Fruit fly (Drosophila melanogaster) whole organism, embryonic: Measurements from ENCODE around the gene Ppt1.

ENCODE experiments used
- CG11085 ChIP-seq: fragments of 200-800 bp; sonication (Bioruptor generic); IDR thresholded peaks from 2 replicates; pipeline ENCODE4 v1.3.6; 2022; ENCODE audit warnings: missing biosample characterization, missing genetic modification characterization
- CG11504 ChIP-seq: fragments of 200-800 bp; sonication (Bioruptor generic); optimal IDR thresholded peaks from 3 replicates; lab custom pipeline; 2019; ENCODE audit warnings: missing biosample characterization, mild to moderate bottlenecking, missing genetic modification characterization, moderate library complexity
- CG12155 ChIP-seq: fragments of 200-800 bp; sonication (Bioruptor generic); optimal IDR thresholded peaks from 3 replicates; lab custom pipeline; 2016; ENCODE audit warnings: missing biosample characterization, missing genetic modification characterization
- CG13424 ChIP-seq: fragments of 200-800 bp; sonication (Bioruptor generic); optimal IDR thresholded peaks from 2 replicates; lab custom pipeline; 2019; ENCODE audit warnings: missing biosample characterization, mild to moderate bottlenecking, missing genetic modification characterization, moderate library complexity
- CG14965 ChIP-seq: fragments of 200-800 bp; sonication (Bioruptor generic); optimal IDR thresholded peaks from 2 replicates; lab custom pipeline; 2016; ENCODE audit warnings: missing biosample characterization, missing genetic modification characterization, borderline replicate concordance
- CG1832 ChIP-seq: fragments of 200-800 bp; sonication (Bioruptor generic); optimal IDR thresholded peaks from 2 replicates; lab custom pipeline; 2017; ENCODE audit warnings: missing biosample characterization, mild to moderate bottlenecking, missing genetic modification characterization, inconsistent platforms
- CG2116 ChIP-seq: fragments of 200-800 bp; sonication (Bioruptor generic); optimal IDR thresholded peaks from 3 replicates; lab custom pipeline; 2018; ENCODE audit warnings: missing biosample characterization, mild to moderate bottlenecking, missing genetic modification characterization
- CG2120 ChIP-seq: fragments of 200-800 bp; sonication (Bioruptor generic); optimal IDR thresholded peaks from 3 replicates; lab custom pipeline; 2016; ENCODE audit warnings: missing biosample characterization, missing genetic modification characterization
- CG30403 ChIP-seq: fragments of 200-800 bp; sonication (Bioruptor generic); optimal IDR thresholded peaks from 3 replicates; lab custom pipeline; 2016; ENCODE audit warnings: missing biosample characterization, missing genetic modification characterization
- CG31441 ChIP-seq: fragments of 200-800 bp; sonication (Bioruptor generic); IDR thresholded peaks from 2 replicates; pipeline ENCODE4 v1.3.6; 2022; ENCODE audit warnings: missing biosample characterization, missing genetic modification characterization
- CG32767 ChIP-seq: fragments of 200-800 bp; sonication (Bioruptor generic); IDR thresholded peaks from 2 replicates; pipeline ENCODE4 v1.3.6; 2022; ENCODE audit warnings: missing biosample characterization, missing genetic modification characterization
- CG32772 ChIP-seq: fragments of 200-800 bp; sonication (Bioruptor generic); IDR thresholded peaks from 2 replicates; pipeline ENCODE4 v1.3.6; 2022; ENCODE audit warnings: missing biosample characterization, missing genetic modification characterization
- CG3838 ChIP-seq: fragments of 200-800 bp; sonication (Bioruptor generic); optimal IDR thresholded peaks from 3 replicates; lab custom pipeline; 2016; ENCODE audit warnings: missing biosample characterization, missing genetic modification characterization
- CG4730 ChIP-seq: fragments of 200-800 bp; sonication (Bioruptor generic); IDR thresholded peaks from 2 replicates; pipeline ENCODE4 v1.3.6; 2022; ENCODE audit warnings: missing biosample characterization, missing genetic modification characterization
- CG5180 ChIP-seq: fragments of 200-800 bp; sonication (Bioruptor generic); optimal IDR thresholded peaks from 3 replicates; lab custom pipeline; 2017; ENCODE audit warnings: missing biosample characterization, missing genetic modification characterization, mild to moderate bottlenecking, moderate library complexity, missing genetic modification reagents
- CG5245 ChIP-seq: fragments of 200-800 bp; sonication (Bioruptor generic); optimal IDR thresholded peaks from 3 replicates; lab custom pipeline; 2016; ENCODE audit warnings: missing biosample characterization, missing genetic modification characterization
- CG6683 ChIP-seq: fragments of 200-800 bp; sonication (Bioruptor generic); optimal IDR thresholded peaks from 2 replicates; lab custom pipeline; 2017; ENCODE audit warnings: missing biosample characterization, mild to moderate bottlenecking, missing genetic modification characterization, missing genetic modification reagents
- Camta ChIP-seq: fragments of 200-800 bp; sonication (Bioruptor generic); optimal IDR thresholded peaks from 2 replicates; lab custom pipeline; 2016; ENCODE audit warnings: missing biosample characterization, missing genetic modification characterization
- D19B ChIP-seq: fragments of 200-800 bp; sonication (Bioruptor generic); optimal IDR thresholded peaks from 2 replicates; lab custom pipeline; 2017; ENCODE audit warnings: missing biosample characterization, mild to moderate bottlenecking, missing genetic modification characterization
- Doc2 ChIP-seq: fragments of 200-800 bp; sonication (Bioruptor generic); IDR thresholded peaks from 2 replicates; pipeline ENCODE4 v1.3.6; 2022; ENCODE audit warnings: missing biosample characterization, missing genetic modification characterization
- Dp ChIP-seq: fragments of 200-800 bp; sonication (Bioruptor generic); optimal IDR thresholded peaks from 2 replicates; lab custom pipeline; 2018; ENCODE audit warnings: missing biosample characterization, mild to moderate bottlenecking, missing genetic modification characterization, moderate library complexity
- E2f2 ChIP-seq: fragments of 200-800 bp; sonication (Bioruptor generic); IDR thresholded peaks from 2 replicates; pipeline ENCODE4 v1.3.6; 2022; ENCODE audit warnings: missing biosample characterization, missing genetic modification characterization
- Lhr ChIP-seq: fragments of 200-800 bp; sonication (Bioruptor generic); optimal IDR thresholded peaks from 3 replicates; lab custom pipeline; 2017; ENCODE audit warnings: mild to moderate bottlenecking, missing biosample characterization, missing genetic modification reagents, missing genetic modification characterization
- MTF-1 ChIP-seq: fragments of 200-800 bp; sonication (Bioruptor generic); optimal IDR thresholded peaks from 2 replicates; lab custom pipeline; 2018; ENCODE audit warnings: missing biosample characterization, mild to moderate bottlenecking, missing genetic modification characterization, borderline replicate concordance
- Meics ChIP-seq: fragments of 200-800 bp; sonication (Bioruptor generic); optimal IDR thresholded peaks from 2 replicates; lab custom pipeline; 2017; ENCODE audit warnings: missing biosample characterization, mild to moderate bottlenecking, missing genetic modification characterization
- Opbp ChIP-seq: fragments of 200-800 bp; sonication (Bioruptor generic); IDR thresholded peaks from 3 replicates; pipeline ENCODE4 v1.3.6; 2022; ENCODE audit warnings: missing biosample characterization, missing genetic modification characterization; ENCODE audit not compliant: partially characterized antibody
- PHDP ChIP-seq: fragments of 200-800 bp; sonication (Bioruptor generic); optimal IDR thresholded peaks from 3 replicates; lab custom pipeline; 2018; ENCODE audit warnings: missing biosample characterization, mild to moderate bottlenecking, missing genetic modification characterization, moderate library complexity
- Six4 ChIP-seq: fragments of 200-800 bp; sonication (Bioruptor generic); optimal IDR thresholded peaks from 2 replicates; lab custom pipeline; 2016; ENCODE audit warnings: missing biosample characterization, missing genetic modification characterization
- Xrp1 ChIP-seq: fragments of 200-800 bp; sonication (Bioruptor generic); IDR thresholded peaks from 2 replicates; pipeline ENCODE4 v1.3.6; 2022; ENCODE audit warnings: missing biosample characterization, missing genetic modification characterization
- bbx ChIP-seq: fragments of 200-800 bp; sonication (Bioruptor generic); IDR thresholded peaks from 2 replicates; pipeline ENCODE4 v1.3.6; 2022; ENCODE audit warnings: missing biosample characterization, missing genetic modification characterization; ENCODE audit not compliant: partially characterized antibody
- croc ChIP-seq: fragments of 200-800 bp; sonication (Bioruptor generic); conservative IDR thresholded peaks from 3 replicates; pipeline ENCODE4 v1.3.6; 2022; ENCODE audit warnings: missing biosample characterization, missing genetic modification characterization
- cwo ChIP-seq: fragments of 200-800 bp; sonication (Bioruptor generic); optimal IDR thresholded peaks from 3 replicates; lab custom pipeline; 2017; ENCODE audit warnings: missing biosample characterization, missing genetic modification characterization, mild to moderate bottlenecking, moderate library complexity, missing genetic modification reagents
- dan ChIP-seq: fragments of 200-800 bp; sonication (Bioruptor generic); IDR thresholded peaks from 2 replicates; pipeline ENCODE4 v1.3.6; 2022; ENCODE audit warnings: missing biosample characterization, missing genetic modification characterization
- danr ChIP-seq: fragments of 200-800 bp; sonication (Bioruptor generic); IDR thresholded peaks from 2 replicates; pipeline ENCODE4 v1.3.6; 2022; ENCODE audit warnings: missing biosample characterization, missing genetic modification characterization
- dmrt11E ChIP-seq: fragments of 200-800 bp; sonication (Bioruptor generic); optimal IDR thresholded peaks from 3 replicates; lab custom pipeline; 2018; ENCODE audit warnings: missing biosample characterization, mild to moderate bottlenecking, missing genetic modification characterization, moderate library complexity
- esg ChIP-seq: fragments of 200-800 bp; sonication (Bioruptor generic); conservative IDR thresholded peaks from 2 replicates; pipeline ENCODE4 v1.3.6; 2022; ENCODE audit warnings: missing biosample characterization, missing genetic modification characterization
- exex ChIP-seq: fragments of 200-800 bp; sonication (Bioruptor generic); optimal IDR thresholded peaks from 4 replicates; lab custom pipeline; 2018; ENCODE audit warnings: missing biosample characterization, mild to moderate bottlenecking, missing genetic modification characterization, moderate library complexity
- gem ChIP-seq: fragments of 200-800 bp; sonication (Bioruptor generic); optimal IDR thresholded peaks from 2 replicates; lab custom pipeline; 2019; ENCODE audit warnings: missing biosample characterization, mild to moderate bottlenecking, missing genetic modification characterization, moderate library complexity
- gt ChIP-seq: fragments of 200-800 bp; sonication (Bioruptor generic); IDR thresholded peaks from 2 replicates; pipeline ENCODE4 v1.3.6; 2022; ENCODE audit warnings: missing biosample characterization, missing genetic modification characterization
- hkb ChIP-seq, 2 experiments: fragments of 200-800 bp in 1 of 2; fragments of >200 bp in 1 of 2; sonication (Bioruptor generic) in 1 of 2; IDR thresholded peaks in 1 of 2; optimal IDR thresholded peaks in 1 of 2; 2 replicates each; pipeline versions ENCODE4 v1.3.6 to Lab custom; 2017 to 2022; ENCODE audit warnings: missing biosample characterization in 1 of 2, missing genetic modification characterization in 1 of 2
- insv ChIP-seq, 2 experiments: fragments of 200-800 bp; sonication (Bioruptor generic); optimal IDR thresholded peaks; 3 replicates each; lab custom pipeline; 2016 to 2018; ENCODE audit warnings: missing biosample characterization in 2 of 2, missing genetic modification characterization in 2 of 2
- lbe ChIP-seq: fragments of 200-800 bp; sonication (Bioruptor generic); optimal IDR thresholded peaks from 2 replicates; lab custom pipeline; 2016; ENCODE audit warnings: missing biosample characterization, mild to moderate bottlenecking, missing genetic modification characterization
- pb ChIP-seq: fragments of 200-800 bp; sonication (Bioruptor generic); optimal IDR thresholded peaks from 3 replicates; lab custom pipeline; 2016; ENCODE audit warnings: missing biosample characterization, missing genetic modification characterization
- pho ChIP-seq: fragments of 200-800 bp; sonication (Bioruptor generic); optimal IDR thresholded peaks from 2 replicates; lab custom pipeline; 2016; ENCODE audit warnings: missing biosample characterization, missing genetic modification characterization
- pzg ChIP-seq: fragments of 200-800 bp; sonication (Bioruptor generic); optimal IDR thresholded peaks from 3 replicates; lab custom pipeline; 2018; ENCODE audit warnings: missing biosample characterization, mild to moderate bottlenecking, missing genetic modification characterization, moderate library complexity
- salm ChIP-seq: fragments of 200-800 bp; sonication (Bioruptor generic); optimal IDR thresholded peaks from 2 replicates; lab custom pipeline; 2018; ENCODE audit warnings: missing biosample characterization, mild to moderate bottlenecking, missing genetic modification characterization
- scrt ChIP-seq: fragments of 200-800 bp; sonication (Bioruptor generic); optimal IDR thresholded peaks from 2 replicates; lab custom pipeline; 2018; ENCODE audit warnings: missing biosample characterization, mild to moderate bottlenecking, missing genetic modification characterization, moderate library complexity
- ttk ChIP-seq: fragments of 200-800 bp; sonication (Bioruptor generic); IDR thresholded peaks from 2 replicates; pipeline ENCODE4 v2.1.2; 2022; ENCODE audit warnings: missing biosample characterization, missing genetic modification characterization
- wek ChIP-seq: fragments of 200-800 bp; sonication (Bioruptor generic); optimal IDR thresholded peaks from 3 replicates; lab custom pipeline; 2018; ENCODE audit warnings: missing biosample characterization, mild to moderate bottlenecking, missing genetic modification characterization, moderate library complexity
- zen ChIP-seq: fragments of 200-800 bp; sonication (Bioruptor generic); optimal IDR thresholded peaks from 3 replicates; lab custom pipeline; 2018; ENCODE audit warnings: missing biosample characterization, mild to moderate bottlenecking, missing genetic modification characterization, moderate library complexity

Ppt1 gene

dm6 chrX:8723393-8723987, 33.5 kb upstream of the Ppt1 start (continued):
- TF ChIP-seq lbe (no peak), CG13424 (tag; lab: Kevin White, UChicago) (peak; percentile 5), Opbp (no peak), Xrp1 (GFP tag; lab: Robert Waterston, UW) (peak; percentile 55), CG2116 (no peak), MTF-1 (no peak), ttk (no peak), PHDP (tag; lab: Kevin White, UChicago) (no peak), CG6683 (GFP tag; lab: Kevin White, UChicago) (no peak), wek (GFP tag; lab: Kevin White, UChicago) (no peak), CG3838 (GFP tag; lab: Kevin White, UChicago) (no peak)

- TF ChIP-seq CG4730 (GFP tag; lab: Robert Waterston, UW), result no peak
- peak; percentile 60 for TF ChIP-seq zen
- peak; percentile 0 for TF ChIP-seq Lhr (GFP tag; lab: Kevin White, UChicago)
- no peak for TF ChIP-seq CG30403 (GFP tag; lab: Kevin White, UChicago)
- no peak for TF ChIP-seq Doc2 (GFP tag; lab: Robert Waterston, UW)
- TF ChIP-seq dan (GFP tag; lab: Robert Waterston, UW), result no peak
- TF ChIP-seq hkb (optimal IDR thresholded peaks at IDR 0.05; lab: Kevin White, UChicago), result no peak
- TF ChIP-seq hkb (GFP tag; IDR thresholded peaks at IDR 0.05; lab: Robert Waterston, UW), result no peak
- no peak for TF ChIP-seq CG5180 (GFP tag; lab: Kevin White, UChicago)
- TF ChIP-seq CG1832 (GFP tag; lab: Kevin White, UChicago), result no peak
- TF ChIP-seq Meics (GFP tag; lab: Kevin White, UChicago), result no peak
- TF ChIP-seq scrt, result no peak
- TF ChIP-seq CG11085 (GFP tag; lab: Robert Waterston, UW), result no peak
- TF ChIP-seq gt (GFP tag; lab: Robert Waterston, UW), result no peak
- TF ChIP-seq Six4 (GFP tag; lab: Kevin White, UChicago), result no peak
- TF ChIP-seq CG12155 (GFP tag; lab: Kevin White, UChicago), result no peak
- TF ChIP-seq CG14965 (GFP tag; lab: Kevin White, UChicago), result no peak
- no peak for TF ChIP-seq exex (tag; lab: Kevin White, UChicago)
- no peak for TF ChIP-seq croc (GFP tag; lab: Robert Waterston, UW)
- no peak for TF ChIP-seq D19B
- TF ChIP-seq pb (GFP tag; lab: Kevin White, UChicago), result no peak
- no peak for TF ChIP-seq CG32772
- no peak for TF ChIP-seq bbx (GFP tag; lab: Robert Waterston, UW)
- no peak for TF ChIP-seq Camta
- TF ChIP-seq salm, result no peak
- peak; percentile 10 for TF ChIP-seq pzg (GFP tag; lab: Kevin White, UChicago)
- TF ChIP-seq CG5245 (GFP tag; lab: Kevin White, UChicago), result no peak
- peak; percentile 37 for TF ChIP-seq Dp (GFP tag; lab: Kevin White, UChicago)
- TF ChIP-seq danr (GFP tag; lab: Robert Waterston, UW), result no peak
- TF ChIP-seq E2f2 (GFP tag; lab: Robert Waterston, UW), result peak; percentile 58
- no peak for TF ChIP-seq CG32767 (GFP tag; lab: Robert Waterston, UW)
- no peak for TF ChIP-seq pho (GFP tag; lab: Kevin White, UChicago)
- TF ChIP-seq CG11504 (tag; lab: Kevin White, UChicago), result no peak
- TF ChIP-seq gem, result no peak
- TF ChIP-seq cwo (GFP tag; lab: Kevin White, UChicago), result no peak
- no peak for TF ChIP-seq esg (GFP tag; lab: Robert Waterston, UW)
- no peak for TF ChIP-seq CG2120 (GFP tag; lab: Kevin White, UChicago)
- TF ChIP-seq CG31441, result no peak
- peak; percentile 38 to 95 for TF ChIP-seq insv (GFP tag; optimal IDR thresholded peaks at IDR 0.05; lab: Kevin White, UChicago)
- TF ChIP-seq dmrt11E (tag; lab: Kevin White, UChicago), result no peak
Observed at dm6 chrX:8721501-8721900, 31.5 kb upstream of the Ppt1 start.
